Worm (Caenorhabditis elegans): Measurements from ENCODE around the gene ZK402.1.

- TF ChIP-seq daf-8 (GFP tag; IDR thresholded peaks at IDR 0.05), result no peak
- no peak for TF ChIP-seq lin-39 (tag; optimal IDR thresholded peaks at IDR 0.05)
- TF ChIP-seq nhr-28 (tag; optimal IDR thresholded peaks at IDR 0.05), result peak; percentile 41
- no peak for TF ChIP-seq ceh-28 (tag; optimal IDR thresholded peaks at IDR 0.05)
- no peak for TF ChIP-seq dmd-6 (GFP tag; IDR thresholded peaks at IDR 0.05)
- no peak for TF ChIP-seq ztf-11 (tag; optimal IDR thresholded peaks at IDR 0.05)
- no peak for TF ChIP-seq zip-2 (tag; optimal IDR thresholded peaks at IDR 0.05)
- no peak for TF ChIP-seq dpl-1 (GFP tag; optimal IDR thresholded peaks at IDR 0.05)
- no peak for TF ChIP-seq ama-1 (optimal IDR thresholded peaks at IDR 0.05)
- TF ChIP-seq pha-4 (GFP tag; IDR thresholded peaks at IDR 0.05), result no peak
- TF ChIP-seq pha-4 (tag; optimal IDR thresholded peaks at IDR 0.05), result no peak
- no peak for TF ChIP-seq nhr-237 (tag; optimal IDR thresholded peaks at IDR 0.05)
- TF ChIP-seq jun-1 (tag; optimal IDR thresholded peaks at IDR 0.05), result no peak
- no peak for TF ChIP-seq ces-1 (GFP tag; optimal IDR thresholded peaks at IDR 0.05)
Observed at ce11 chrX:1450352-1450818, 46.3 kb downstream of the ZK402.1 start, which contains the start of gene W05H7.1.

Data from whole organism, L4 larva.